Fruit fly (Drosophila melanogaster) whole organism, embryonic: Measurements from ENCODE around the gene CG42869.

Experiments used
- CG10959 ChIP-seq: fragments of 200-800 bp; sonication (Bioruptor generic); IDR thresholded peaks from 2 replicates; pipeline ENCODE4 v1.3.6; 2022; ENCODE audit warnings: missing biosample characterization, missing genetic modification characterization
- CG12391 ChIP-seq: fragments of 200-800 bp; sonication (Bioruptor generic); optimal IDR thresholded peaks from 3 replicates; lab custom pipeline; 2018; ENCODE audit warnings: missing biosample characterization, mild to moderate bottlenecking, missing genetic modification characterization, moderate library complexity
- CG12769 ChIP-seq: fragments of 200-800 bp; sonication (Bioruptor generic); optimal IDR thresholded peaks from 2 replicates; lab custom pipeline; 2019; ENCODE audit warnings: missing biosample characterization, mild to moderate bottlenecking, missing genetic modification characterization, moderate library complexity
- CG13424 ChIP-seq: fragments of 200-800 bp; sonication (Bioruptor generic); optimal IDR thresholded peaks from 2 replicates; lab custom pipeline; 2019; ENCODE audit warnings: missing biosample characterization, mild to moderate bottlenecking, missing genetic modification characterization, moderate library complexity
- CG14014 ChIP-seq: fragments of 200-800 bp; sonication (Bioruptor generic); IDR thresholded peaks from 2 replicates; pipeline ENCODE4 v1.3.6; 2022; ENCODE audit warnings: missing biosample characterization, missing genetic modification characterization
- CG1647 ChIP-seq: fragments of 200-800 bp; sonication (Bioruptor generic); optimal IDR thresholded peaks from 3 replicates; lab custom pipeline; 2016; ENCODE audit warnings: missing biosample characterization, missing genetic modification characterization
- CG17359 ChIP-seq: fragments of 200-800 bp; sonication (Bioruptor generic); optimal IDR thresholded peaks from 3 replicates; lab custom pipeline; 2018; ENCODE audit warnings: missing biosample characterization, mild to moderate bottlenecking, missing genetic modification characterization, moderate library complexity
- CG18262 ChIP-seq: fragments of 200-800 bp; optimal IDR thresholded peaks from 3 replicates; lab custom pipeline; 2019; ENCODE audit warnings: missing biosample characterization, mild to moderate bottlenecking, missing genetic modification characterization, moderate library complexity
- CG2712 ChIP-seq: fragments of 200-800 bp; optimal IDR thresholded peaks from 3 replicates; lab custom pipeline; 2019; ENCODE audit warnings: missing biosample characterization, mild to moderate bottlenecking, missing genetic modification characterization, moderate library complexity
- CG30403 ChIP-seq: fragments of 200-800 bp; sonication (Bioruptor generic); optimal IDR thresholded peaks from 3 replicates; lab custom pipeline; 2016; ENCODE audit warnings: missing biosample characterization, missing genetic modification characterization
- CG4424 ChIP-seq: fragments of 200-800 bp; sonication (Bioruptor generic); optimal IDR thresholded peaks from 3 replicates; lab custom pipeline; 2016; ENCODE audit warnings: missing biosample characterization, missing genetic modification characterization
- CG6654 ChIP-seq: fragments of 200-800 bp; sonication (Bioruptor generic); optimal IDR thresholded peaks from 2 replicates; lab custom pipeline; 2017; ENCODE audit warnings: missing biosample characterization, mild to moderate bottlenecking, missing genetic modification characterization
- CG7556 ChIP-seq: fragments of 200-800 bp; sonication (Bioruptor generic); optimal IDR thresholded peaks from 2 replicates; lab custom pipeline; 2017; ENCODE audit warnings: missing biosample characterization, mild to moderate bottlenecking, missing genetic modification characterization
- CG7839 ChIP-seq: fragments of 200-800 bp; sonication (Bioruptor generic); optimal IDR thresholded peaks from 3 replicates; lab custom pipeline; 2018; ENCODE audit warnings: missing biosample characterization, mild to moderate bottlenecking, missing genetic modification characterization, moderate library complexity
- CG8388 ChIP-seq: fragments of 200-800 bp; sonication (Bioruptor generic); optimal IDR thresholded peaks from 2 replicates; lab custom pipeline; 2019; ENCODE audit warnings: missing biosample characterization, mild to moderate bottlenecking, missing genetic modification characterization, moderate library complexity
- CG9437 ChIP-seq: fragments of 200-800 bp; sonication (Bioruptor generic); optimal IDR thresholded peaks from 2 replicates; lab custom pipeline; 2018; ENCODE audit warnings: missing biosample characterization, mild to moderate bottlenecking, missing genetic modification characterization
- Deaf1 ChIP-seq: fragments of 200-800 bp; optimal IDR thresholded peaks from 3 replicates; lab custom pipeline; 2019; ENCODE audit warnings: missing biosample characterization, mild to moderate bottlenecking, missing genetic modification characterization, moderate library complexity
- Fer1 ChIP-seq: fragments of 200-800 bp; sonication (Bioruptor generic); optimal IDR thresholded peaks from 2 replicates; lab custom pipeline; 2017; ENCODE audit warnings: missing biosample characterization, mild to moderate bottlenecking, missing genetic modification characterization
- Hr51 ChIP-seq, 2 experiments: fragments of 200-800 bp; sonication (Bioruptor generic); optimal IDR thresholded peaks; 2 replicates in 1 of 2; 3 replicates in 1 of 2; lab custom pipeline; 2016 to 2018; ENCODE audit warnings: missing biosample characterization in 2 of 2, missing genetic modification characterization in 2 of 2, mild to moderate bottlenecking in 1 of 2, moderate library complexity in 1 of 2
- Max ChIP-seq: fragments of 200-800 bp; sonication (Bioruptor generic); optimal IDR thresholded peaks from 2 replicates; lab custom pipeline; 2016; ENCODE audit warnings: missing biosample characterization, mild to moderate bottlenecking, missing genetic modification characterization
- Nf-YB ChIP-seq: fragments of 200-800 bp; sonication (Bioruptor generic); optimal IDR thresholded peaks from 3 replicates; lab custom pipeline; 2019; ENCODE audit warnings: missing biosample characterization, mild to moderate bottlenecking, missing genetic modification characterization, moderate library complexity
- Oli ChIP-seq: fragments of 200-800 bp; sonication (Bioruptor generic); optimal IDR thresholded peaks from 2 replicates; lab custom pipeline; 2018; ENCODE audit warnings: missing biosample characterization, mild to moderate bottlenecking, missing genetic modification characterization, moderate library complexity
- PHDP ChIP-seq: fragments of 200-800 bp; sonication (Bioruptor generic); optimal IDR thresholded peaks from 3 replicates; lab custom pipeline; 2018; ENCODE audit warnings: missing biosample characterization, mild to moderate bottlenecking, missing genetic modification characterization, moderate library complexity
- Ptx1 ChIP-seq: fragments of 200-800 bp; sonication (Bioruptor generic); IDR thresholded peaks from 2 replicates; pipeline ENCODE4 v1.3.6; 2022; ENCODE audit warnings: missing biosample characterization, missing genetic modification characterization
- Ssrp ChIP-seq: fragments of 200-800 bp; sonication (Bioruptor generic); optimal IDR thresholded peaks from 2 replicates; lab custom pipeline; 2018; ENCODE audit warnings: missing biosample characterization, mild to moderate bottlenecking, missing genetic modification characterization, moderate library complexity
- ase ChIP-seq: fragments of 200-800 bp; sonication (Bioruptor generic); IDR thresholded peaks from 3 replicates; pipeline ENCODE4 v1.3.6; 2022; ENCODE audit warnings: missing biosample characterization, missing genetic modification characterization
- az2 ChIP-seq: fragments of 200-800 bp; sonication (Bioruptor generic); optimal IDR thresholded peaks from 3 replicates; lab custom pipeline; 2016; ENCODE audit warnings: missing biosample characterization, missing genetic modification characterization
- bsh ChIP-seq, 2 experiments: fragments of 200-800 bp; sonication (Bioruptor generic); optimal IDR thresholded peaks; 2 replicates each; lab custom pipeline; 2017 to 2018; ENCODE audit warnings: mild to moderate bottlenecking in 2 of 2, missing biosample characterization in 2 of 2, missing genetic modification characterization in 2 of 2, moderate library complexity in 1 of 2
- chn ChIP-seq: fragments of 200-800 bp; sonication (Bioruptor generic); optimal IDR thresholded peaks from 2 replicates; lab custom pipeline; 2016; ENCODE audit warnings: missing biosample characterization, missing genetic modification characterization
- cwo ChIP-seq: fragments of 200-800 bp; sonication (Bioruptor generic); optimal IDR thresholded peaks from 3 replicates; lab custom pipeline; 2017; ENCODE audit warnings: missing biosample characterization, missing genetic modification characterization, mild to moderate bottlenecking, moderate library complexity, missing genetic modification reagents
- dmrt99B ChIP-seq: fragments of 200-800 bp; sonication (Bioruptor generic); optimal IDR thresholded peaks from 2 replicates; lab custom pipeline; 2018; ENCODE audit warnings: missing biosample characterization, mild to moderate bottlenecking, missing genetic modification characterization, moderate library complexity
- dpn ChIP-seq, 2 experiments: fragments of 200-800 bp; sonication (Bioruptor generic); optimal IDR thresholded peaks; 3 replicates each; lab custom pipeline; 2016; ENCODE audit warnings: missing biosample characterization in 2 of 2, missing genetic modification characterization in 2 of 2
- fd96Cb ChIP-seq: fragments of 200-800 bp; sonication (Bioruptor generic); optimal IDR thresholded peaks from 2 replicates; lab custom pipeline; 2018; ENCODE audit warnings: missing biosample characterization, mild to moderate bottlenecking, missing genetic modification characterization, moderate library complexity
- gcm2 ChIP-seq: fragments of 200-800 bp; sonication (Bioruptor generic); optimal IDR thresholded peaks from 2 replicates; lab custom pipeline; 2016; ENCODE audit warnings: missing biosample characterization, missing genetic modification characterization
- grau ChIP-seq: fragments of 200-800 bp; optimal IDR thresholded peaks from 3 replicates; lab custom pipeline; 2019; ENCODE audit warnings: missing biosample characterization, mild to moderate bottlenecking, missing genetic modification characterization, moderate library complexity
- ind ChIP-seq: fragments of 200-800 bp; sonication (Bioruptor generic); optimal IDR thresholded peaks from 3 replicates; lab custom pipeline; 2016; ENCODE audit warnings: missing biosample characterization, missing genetic modification characterization
- lab ChIP-seq: fragments of 200-800 bp; sonication (Bioruptor generic); optimal IDR thresholded peaks from 3 replicates; lab custom pipeline; 2017; ENCODE audit warnings: missing biosample characterization, missing genetic modification characterization, mild to moderate bottlenecking, moderate library complexity, missing genetic modification reagents
- nmo ChIP-seq: fragments of 200-800 bp; sonication (Bioruptor generic); optimal IDR thresholded peaks from 2 replicates; lab custom pipeline; 2018; ENCODE audit warnings: missing biosample characterization, mild to moderate bottlenecking, missing genetic modification characterization, moderate library complexity
- nom ChIP-seq: fragments of 200-800 bp; sonication (Bioruptor generic); optimal IDR thresholded peaks from 2 replicates; lab custom pipeline; 2017; ENCODE audit warnings: missing biosample characterization, missing genetic modification characterization, mild to moderate bottlenecking, moderate library complexity, missing genetic modification reagents
- pfk ChIP-seq: fragments of 200-800 bp; sonication (Bioruptor generic); optimal IDR thresholded peaks from 2 replicates; lab custom pipeline; 2018; ENCODE audit warnings: missing biosample characterization, mild to moderate bottlenecking, missing genetic modification characterization, moderate library complexity
- phol ChIP-seq: fragments of 200-800 bp; sonication (Bioruptor generic); optimal IDR thresholded peaks from 3 replicates; lab custom pipeline; 2018; ENCODE audit warnings: missing biosample characterization, mild to moderate bottlenecking, missing genetic modification characterization, moderate library complexity
- prd ChIP-seq, 3 experiments: fragments of >200 bp in 2 of 3; fragments of 200-800 bp in 1 of 3; sonication (Bioruptor generic) in 1 of 3; optimal IDR thresholded peaks in 2 of 3; IDR thresholded peaks in 1 of 3; 2 replicates in 2 of 3; 3 replicates in 1 of 3; pipeline versions ENCODE4 v1.3.6 to Lab custom; 2017 to 2022; ENCODE audit warnings: missing biosample characterization in 1 of 3, missing genetic modification characterization in 1 of 3
- pum ChIP-seq: fragments of 200-800 bp; sonication (Bioruptor generic); optimal IDR thresholded peaks from 2 replicates; lab custom pipeline; 2016; ENCODE audit warnings: missing biosample characterization, missing genetic modification characterization
- stc ChIP-seq: fragments of 200-800 bp; sonication (Bioruptor generic); IDR thresholded peaks from 2 replicates; pipeline ENCODE4 v1.3.6; 2022; ENCODE audit warnings: missing biosample characterization, missing genetic modification characterization
- tap ChIP-seq: fragments of 200-800 bp; optimal IDR thresholded peaks from 3 replicates; lab custom pipeline; 2019; ENCODE audit warnings: missing biosample characterization, mild to moderate bottlenecking, missing genetic modification characterization, moderate library complexity
- unc-4 ChIP-seq: fragments of 200-800 bp; sonication (Bioruptor generic); IDR thresholded peaks from 2 replicates; pipeline ENCODE4 v1.3.6; 2022; ENCODE audit warnings: missing biosample characterization, missing genetic modification characterization; ENCODE audit not compliant: partially characterized antibody
- vvl ChIP-seq: fragments of 200-800 bp; sonication (Bioruptor generic); IDR thresholded peaks from 2 replicates; pipeline ENCODE4 v1.3.6; 2022; ENCODE audit warnings: missing biosample characterization, missing genetic modification characterization
- wor ChIP-seq: fragments of 200-800 bp; sonication (Bioruptor generic); IDR thresholded peaks from 2 replicates; pipeline ENCODE4 v1.3.6; 2022; ENCODE audit warnings: missing biosample characterization, missing genetic modification characterization
- zfh1 ChIP-seq: fragments of 200-800 bp; sonication (Bioruptor generic); IDR thresholded peaks from 3 replicates; pipeline ENCODE4 v1.3.6; 2022; ENCODE audit warnings: missing biosample characterization, missing genetic modification characterization

Gene CG42869

DNA sequence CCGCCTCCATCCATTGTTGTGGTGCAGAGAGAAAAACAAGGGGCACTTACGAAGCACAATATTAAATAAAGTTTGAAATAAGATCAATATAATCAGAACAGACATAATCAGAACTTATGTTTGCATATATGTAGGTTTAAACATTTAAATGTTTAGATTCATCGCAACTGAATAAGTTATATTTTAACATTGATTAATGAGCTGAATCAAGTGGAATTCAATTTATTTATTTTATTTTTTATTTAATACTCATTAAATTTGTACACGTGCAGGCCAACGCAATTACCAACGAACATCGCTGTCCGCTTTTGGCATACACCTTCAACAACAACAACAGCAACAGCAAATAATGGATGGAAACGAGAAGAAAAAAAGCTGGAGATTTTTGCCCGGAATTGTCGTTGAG, 37.8 kb downstream of the CG42869 start (continued):
- peak; percentile 40 for TF ChIP-seq CG2712 (tag; lab: Kevin White, UChicago)
- TF ChIP-seq CG30403 (GFP tag; lab: Kevin White, UChicago), result peak; percentile 39
- TF ChIP-seq Fer1, result peak; percentile 18
- peak; percentile 10 for TF ChIP-seq CG6654 (GFP tag; lab: Kevin White, UChicago)
- TF ChIP-seq Nf-YB (GFP tag; lab: Kevin White, UChicago), result no peak
- no peak for TF ChIP-seq prd (optimal IDR thresholded peaks at IDR 0.05; lab: Kevin White, UChicago)
- TF ChIP-seq prd (GFP tag; IDR thresholded peaks at IDR 0.05; lab: Robert Waterston, UW), result peak; percentile 25; the same call in 1 of the 3 replicates
- TF ChIP-seq lab (GFP tag; lab: Kevin White, UChicago), result peak; percentile 29
- TF ChIP-seq bsh (GFP tag; optimal IDR thresholded peaks at IDR 0.05; lab: Kevin White, UChicago), result peak; percentile 26 to 58
- TF ChIP-seq PHDP (tag; lab: Kevin White, UChicago), result peak; percentile 37
- 0 out of 2 replicates have a peak, but pooled peaks have one; percentile 18 for TF ChIP-seq vvl (GFP tag; lab: Robert Waterston, UW)
- TF ChIP-seq Max (GFP tag; lab: Kevin White, UChicago), result no peak
- TF ChIP-seq pfk, result no peak
- no peak for TF ChIP-seq CG10959
- peak; percentile 41; the same call in 1 of the 2 replicates for TF ChIP-seq stc (GFP tag; lab: Robert Waterston, UW)
- TF ChIP-seq Ssrp (tag; lab: Kevin White, UChicago), result peak; percentile 17
- peak; percentile 6 for TF ChIP-seq CG9437 (GFP tag; lab: Kevin White, UChicago)
- peak; percentile 7 for TF ChIP-seq cwo (GFP tag; lab: Kevin White, UChicago)
- no peak for TF ChIP-seq chn (GFP tag; lab: Kevin White, UChicago)
- TF ChIP-seq zfh1, result no peak
- no peak for TF ChIP-seq CG14014 (GFP tag; lab: Robert Waterston, UW)
- TF ChIP-seq phol (tag; lab: Kevin White, UChicago), result peak; percentile 54
- TF ChIP-seq az2, result peak; percentile 14
- no peak for TF ChIP-seq pum (GFP tag; lab: Kevin White, UChicago)
- TF ChIP-seq nmo (GFP tag; lab: Kevin White, UChicago), result peak; percentile 47
- peak; percentile 10 for TF ChIP-seq CG1647 (GFP tag; lab: Kevin White, UChicago)
- TF ChIP-seq unc-4 (GFP tag; lab: Robert Waterston, UW), result no peak
- TF ChIP-seq nom (GFP tag; lab: Kevin White, UChicago), result peak; percentile 73
- TF ChIP-seq ase, result no peak
- peak; percentile 52 for TF ChIP-seq CG8388 (GFP tag; lab: Kevin White, UChicago)
- TF ChIP-seq CG4424 (GFP tag; lab: Kevin White, UChicago), result peak; percentile 16
- peak; percentile 9 for TF ChIP-seq ind (GFP tag; lab: Kevin White, UChicago)
- no peak for TF ChIP-seq CG12769 (tag; lab: Kevin White, UChicago)
- peak; percentile 55 for TF ChIP-seq grau (tag; lab: Kevin White, UChicago)
- TF ChIP-seq fd96Cb (tag; lab: Kevin White, UChicago), result peak; percentile 32
- peak; percentile 28 for TF ChIP-seq CG18262
- TF ChIP-seq gcm2, result no peak
- peak; percentile 48 for TF ChIP-seq CG13424 (tag; lab: Kevin White, UChicago)
- no peak for TF ChIP-seq Deaf1
- peak; percentile 53 for TF ChIP-seq CG7556 (GFP tag; lab: Kevin White, UChicago)
- peak; percentile 58 for TF ChIP-seq CG17359
- TF ChIP-seq dmrt99B (tag; lab: Kevin White, UChicago), result peak; percentile 72
- TF ChIP-seq Hr51 (GFP tag; optimal IDR thresholded peaks at IDR 0.05; lab: Kevin White, UChicago), result peak in 1 of 2 experiments; percentile 75
- peak; percentile 56 for TF ChIP-seq CG7839 (tag; lab: Kevin White, UChicago)
- peak in 1 of 2 experiments; percentile 16 for TF ChIP-seq dpn (GFP tag; optimal IDR thresholded peaks at IDR 0.05; lab: Kevin White, UChicago)
- peak; percentile 55 for TF ChIP-seq tap (tag; lab: Kevin White, UChicago)
- TF ChIP-seq wor (GFP tag; lab: Robert Waterston, UW), result peak; percentile 34; the same call in 1 of the 2 replicates
- peak; percentile 40 for TF ChIP-seq CG12391 (tag; lab: Kevin White, UChicago)
- peak; percentile 38; the same call in 1 of the 2 replicates for TF ChIP-seq Ptx1
- TF ChIP-seq Oli (tag; lab: Kevin White, UChicago), result peak; percentile 55
